Fruit fly (Drosophila melanogaster) whole organism, adult: ENCODE data around the gene Wnt5.

Source experiments
- CG1620 ChIP-seq: fragments of 200-800 bp; sonication (Bioruptor generic); optimal IDR thresholded peaks from 2 replicates; lab custom pipeline; 2016; ENCODE audit warnings: missing biosample characterization, missing genetic modification characterization
- CG33017 ChIP-seq: fragments of 200-800 bp; sonication (Bioruptor generic); optimal IDR thresholded peaks from 2 replicates; lab custom pipeline; 2018; ENCODE audit warnings: missing biosample characterization, mild to moderate bottlenecking, missing genetic modification characterization, moderate library complexity
- kay ChIP-seq: fragments of 200-800 bp; sonication (Bioruptor generic); peaks from one replicate; lab custom pipeline; 2016; ENCODE audit warnings: missing biosample characterization, missing genetic modification characterization, borderline replicate concordance

- TF ChIP-seq kay (GFP tag; lab: Kevin White, UChicago) (no peak), CG33017 (tag; lab: Kevin White, UChicago) (no peak), CG1620 (GFP tag; lab: Kevin White, UChicago) (no peak)
These were observed 39.5 kb upstream of the Wnt5 start for dm6 chrX:18544732-18545131.
